Worm (Caenorhabditis elegans): Measurements from ENCODE around the gene lov-1.

Gene lov-1

ce11 chrII:10121725-10122124, at the start of gene lov-1:
Gene lov-1 (minus strand): TSS chrII:10121825.
- TF ChIP-seq elt-3 (tag; optimal IDR thresholded peaks at IDR 0.05) (no peak), R02D3.7 (tag; optimal IDR thresholded peaks at IDR 0.05) (no peak), lin-15B (tag; optimal IDR thresholded peaks at IDR 0.05) (no peak), lin-39 (tag; optimal IDR thresholded peaks at IDR 0.05) (no peak), ceh-9 (tag; optimal IDR thresholded peaks at IDR 0.05) (no peak), nhr-25 (tag; optimal IDR thresholded peaks at IDR 0.05) (no peak), fkh-10 (GFP tag; optimal IDR thresholded peaks at IDR 0.05) (no peak), unc-62 (GFP tag; optimal IDR thresholded peaks at IDR 0.05) (no peak), pqm-1 (tag; optimal IDR thresholded peaks at IDR 0.05) (no peak), fos-1 (tag; optimal IDR thresholded peaks at IDR 0.05) (no peak), zag-1 (tag; optimal IDR thresholded peaks at IDR 0.05) (no peak), unc-39 (tag; optimal IDR thresholded peaks at IDR 0.05) (no peak), ceh-28 (tag; optimal IDR thresholded peaks at IDR 0.05) (no peak), lsy-12 (tag; optimal IDR thresholded peaks at IDR 0.05) (no peak), nhr-77 (tag; optimal IDR thresholded peaks at IDR 0.05) (no peak), nhr-237 (tag; optimal IDR thresholded peaks at IDR 0.05) (no peak), ztf-11 (tag; optimal IDR thresholded peaks at IDR 0.05) (no peak), fkh-2 (tag; optimal IDR thresholded peaks at IDR 0.05) (no peak), nhr-28 (tag; optimal IDR thresholded peaks at IDR 0.05) (no peak), ZK546.5 (tag; optimal IDR thresholded peaks at IDR 0.05) (no peak)

ce11 chrII:10170837-10171318, 49.3 kb upstream of the lov-1 start, which contains the start of gene gpd-4:
Gene gpd-4 (plus strand): TSS chrII:10171268.
- TF ChIP-seq fos-1 (tag; optimal IDR thresholded peaks at IDR 0.05) (no peak), pha-4 (tag; optimal IDR thresholded peaks at IDR 0.05) (no peak), ceh-9 (tag; optimal IDR thresholded peaks at IDR 0.05) (no peak), zag-1 (tag; optimal IDR thresholded peaks at IDR 0.05) (no peak), egl-27 (tag; optimal IDR thresholded peaks at IDR 0.05) (no peak), lsy-12 (tag; optimal IDR thresholded peaks at IDR 0.05) (no peak), nhr-28 (tag; optimal IDR thresholded peaks at IDR 0.05) (no peak), elt-1 (tag; optimal IDR thresholded peaks at IDR 0.05) (no peak), nhr-237 (tag; optimal IDR thresholded peaks at IDR 0.05) (no peak), nhr-77 (tag; optimal IDR thresholded peaks at IDR 0.05) (no peak), lin-39 (tag; optimal IDR thresholded peaks at IDR 0.05) (no peak), skn-1 (tag; optimal IDR thresholded peaks at IDR 0.05) (no peak), eor-1 (tag; optimal IDR thresholded peaks at IDR 0.05) (no peak)

ce11 chrII:10168905-10169782, 47.5 kb upstream of the lov-1 start, which contains the start of gene daf-19:
Gene daf-19 (minus strand): TSS chrII:10169346.
- TF ChIP-seq fkh-10 (GFP tag; optimal IDR thresholded peaks at IDR 0.05), result peak; percentile 4
- TF ChIP-seq nfya-1 (tag; optimal IDR thresholded peaks at IDR 0.05; ENCODE audit: insufficient read depth), result peak; percentile 76
- peak; percentile 20 for TF ChIP-seq egl-5 (tag; optimal IDR thresholded peaks at IDR 0.05)
- TF ChIP-seq nhr-25 (tag; optimal IDR thresholded peaks at IDR 0.05), result peak; percentile 7
- no peak for TF ChIP-seq nhr-67 (tag; optimal IDR thresholded peaks at IDR 0.05)
- TF ChIP-seq aly-2 (tag; optimal IDR thresholded peaks at IDR 0.05), result no peak
- peak; percentile 55 for TF ChIP-seq lin-15B (tag; optimal IDR thresholded peaks at IDR 0.05)
- TF ChIP-seq nhr-23 (tag; optimal IDR thresholded peaks at IDR 0.05), result peak; percentile 26
- peak; percentile 38 for TF ChIP-seq ama-1 (optimal IDR thresholded peaks at IDR 0.05)
- TF ChIP-seq pha-4 (tag; optimal IDR thresholded peaks at IDR 0.05), result peak; percentile 70
- TF ChIP-seq elt-2 (tag; optimal IDR thresholded peaks at IDR 0.05), result peak; percentile 47
- peak; percentile 4 for TF ChIP-seq pqm-1 (tag; optimal IDR thresholded peaks at IDR 0.05)
- TF ChIP-seq ZK546.5 (tag; optimal IDR thresholded peaks at IDR 0.05), result no peak
- peak; percentile 19 for TF ChIP-seq lsy-12 (tag; optimal IDR thresholded peaks at IDR 0.05)
- TF ChIP-seq nhr-11 (tag; optimal IDR thresholded peaks at IDR 0.05), result peak; percentile 95
- peak; percentile 96 for TF ChIP-seq hmg-11 (tag; optimal IDR thresholded peaks at IDR 0.05)
- TF ChIP-seq lin-39 (tag; optimal IDR thresholded peaks at IDR 0.05), result peak; percentile 43
- peak; percentile 46 for TF ChIP-seq tbx-2 (tag; optimal IDR thresholded peaks at IDR 0.05)
- no peak for TF ChIP-seq nhr-12 (tag; optimal IDR thresholded peaks at IDR 0.05)
